Fruit fly (Drosophila melanogaster) whole organism, embryonic: Measurements from ENCODE around the gene CG42784.
A peak's percentile ranks its signal among the peaks of the same experiment; 100 is the strongest.

Experiments used
- Antp ChIP-seq: fragments of 200-800 bp; sonication (Bioruptor generic); optimal IDR thresholded peaks from 3 replicates; lab custom pipeline; 2016; ENCODE audit warnings: missing biosample characterization, missing genetic modification characterization
- B-H1 ChIP-seq: fragments of 200-800 bp; sonication (Bioruptor generic); IDR thresholded peaks from 3 replicates; pipeline ENCODE4 v1.3.6; 2022; ENCODE audit warnings: missing biosample characterization, missing genetic modification characterization
- CG12155 ChIP-seq: fragments of 200-800 bp; sonication (Bioruptor generic); optimal IDR thresholded peaks from 3 replicates; lab custom pipeline; 2016; ENCODE audit warnings: missing biosample characterization, missing genetic modification characterization
- CG16813 ChIP-seq: fragments of 200-800 bp; sonication (Bioruptor generic); IDR thresholded peaks from 3 replicates; pipeline ENCODE4 v1.3.6; 2022; ENCODE audit warnings: missing biosample characterization, missing genetic modification characterization; ENCODE audit not compliant: partially characterized antibody
- CG17186 ChIP-seq: fragments of 200-800 bp; sonication (Bioruptor generic); optimal IDR thresholded peaks from 3 replicates; lab custom pipeline; 2017; ENCODE audit warnings: missing biosample characterization, missing genetic modification reagents, missing genetic modification characterization
- CG17802 ChIP-seq: fragments of 200-800 bp; sonication (Bioruptor generic); optimal IDR thresholded peaks from 2 replicates; lab custom pipeline; 2018; ENCODE audit warnings: missing biosample characterization, mild to moderate bottlenecking, missing genetic modification characterization, moderate library complexity
- CG18619 ChIP-seq: fragments of 200-800 bp; sonication (Bioruptor generic); optimal IDR thresholded peaks from 3 replicates; lab custom pipeline; 2017; ENCODE audit warnings: missing biosample characterization, mild to moderate bottlenecking, missing genetic modification characterization
- CG2116 ChIP-seq: fragments of 200-800 bp; sonication (Bioruptor generic); optimal IDR thresholded peaks from 3 replicates; lab custom pipeline; 2018; ENCODE audit warnings: missing biosample characterization, mild to moderate bottlenecking, missing genetic modification characterization
- CG30431 ChIP-seq: fragments of 200-800 bp; sonication (Bioruptor generic); optimal IDR thresholded peaks from 2 replicates; lab custom pipeline; 2017; ENCODE audit warnings: missing biosample characterization, missing genetic modification characterization
- CG3838 ChIP-seq: fragments of 200-800 bp; sonication (Bioruptor generic); optimal IDR thresholded peaks from 3 replicates; lab custom pipeline; 2016; ENCODE audit warnings: missing biosample characterization, missing genetic modification characterization
- CG4328 ChIP-seq: fragments of 200-800 bp; sonication (Bioruptor generic); optimal IDR thresholded peaks from 3 replicates; lab custom pipeline; 2017; ENCODE audit warnings: missing biosample characterization, missing genetic modification reagents, missing genetic modification characterization
- CG4424 ChIP-seq: fragments of 200-800 bp; sonication (Bioruptor generic); optimal IDR thresholded peaks from 3 replicates; lab custom pipeline; 2016; ENCODE audit warnings: missing biosample characterization, missing genetic modification characterization
- CG6791 ChIP-seq: fragments of 200-800 bp; sonication (Bioruptor generic); IDR thresholded peaks from 3 replicates; pipeline ENCODE4 v1.3.6; 2022; ENCODE audit warnings: missing biosample characterization, missing genetic modification characterization; ENCODE audit not compliant: partially characterized antibody
- CG6854 ChIP-seq: fragments of 200-800 bp; sonication (Bioruptor generic); optimal IDR thresholded peaks from 3 replicates; lab custom pipeline; 2017; ENCODE audit warnings: missing biosample characterization, mild to moderate bottlenecking, missing genetic modification characterization
- CG8944 ChIP-seq: fragments of 200-800 bp; sonication (Bioruptor generic); optimal IDR thresholded peaks from 3 replicates; lab custom pipeline; 2016; ENCODE audit warnings: missing biosample characterization, missing genetic modification characterization
- Chrac-16 ChIP-seq: fragments of 200-800 bp; sonication (Bioruptor generic); optimal IDR thresholded peaks from 3 replicates; lab custom pipeline; 2016; ENCODE audit warnings: missing biosample characterization, missing genetic modification characterization
- D19A ChIP-seq: fragments of 200-800 bp; optimal IDR thresholded peaks from 3 replicates; lab custom pipeline; 2019; ENCODE audit warnings: missing biosample characterization, mild to moderate bottlenecking, missing genetic modification characterization, moderate library complexity
- Dip3 ChIP-seq: fragments of 200-800 bp; sonication (Bioruptor generic); optimal IDR thresholded peaks from 3 replicates; lab custom pipeline; 2016; ENCODE audit warnings: missing biosample characterization, missing genetic modification characterization
- Dref ChIP-seq: fragments of 200-800 bp; sonication (Bioruptor generic); IDR thresholded peaks from 2 replicates; pipeline ENCODE4 v1.3.6; 2022; ENCODE audit warnings: missing biosample characterization, missing genetic modification characterization
- Eip74EF ChIP-seq, 2 experiments: fragments of 200-800 bp in 1 of 2; fragments of >200 bp in 1 of 2; sonication (Bioruptor generic) in 1 of 2; optimal IDR thresholded peaks; 2 replicates each; lab custom pipeline; 2017 to 2019; ENCODE audit warnings: missing biosample characterization in 2 of 2, missing genetic modification characterization in 2 of 2, mild to moderate bottlenecking in 1 of 2, moderate library complexity in 1 of 2
- Fer1 ChIP-seq: fragments of 200-800 bp; sonication (Bioruptor generic); optimal IDR thresholded peaks from 2 replicates; lab custom pipeline; 2017; ENCODE audit warnings: missing biosample characterization, mild to moderate bottlenecking, missing genetic modification characterization
- Fer3 ChIP-seq: fragments of 200-800 bp; sonication (Bioruptor generic); optimal IDR thresholded peaks from 2 replicates; lab custom pipeline; 2018; ENCODE audit warnings: missing biosample characterization, mild to moderate bottlenecking, missing genetic modification characterization, moderate library complexity
- Gug ChIP-seq: fragments of 200-800 bp; sonication (Bioruptor generic); IDR thresholded peaks from 4 replicates; pipeline ENCODE4 v1.3.6; 2022; ENCODE audit warnings: missing biosample characterization, missing genetic modification characterization
- Hmx ChIP-seq: fragments of 200-800 bp; sonication (Bioruptor generic); optimal IDR thresholded peaks from 2 replicates; lab custom pipeline; 2016; ENCODE audit warnings: missing biosample characterization, missing genetic modification characterization
- Hr3 ChIP-seq: fragments of 200-800 bp; sonication (Bioruptor generic); optimal IDR thresholded peaks from 3 replicates; lab custom pipeline; 2016; ENCODE audit warnings: missing biosample characterization, missing genetic modification characterization
- Lpt ChIP-seq: fragments of >200 bp; optimal IDR thresholded peaks from 2 replicates; lab custom pipeline; 2018; ENCODE audit warnings: missing biosample characterization, missing genetic modification characterization
- MBD-R2 ChIP-seq: fragments of 200-800 bp; sonication (Bioruptor generic); IDR thresholded peaks from 2 replicates; pipeline ENCODE4 v1.3.6; 2022; ENCODE audit warnings: missing biosample characterization, missing genetic modification characterization
- NC2β ChIP-seq: fragments of 200-800 bp; sonication (Bioruptor generic); optimal IDR thresholded peaks from 2 replicates; lab custom pipeline; 2016; ENCODE audit warnings: missing biosample characterization, missing genetic modification characterization
- Sin3A ChIP-seq: fragments of >200 bp; optimal IDR thresholded peaks from 2 replicates; lab custom pipeline; 2018
- Sry-β ChIP-seq: fragments of 200-800 bp; sonication (Bioruptor generic); optimal IDR thresholded peaks from 2 replicates; lab custom pipeline; 2018; ENCODE audit warnings: missing biosample characterization, mild to moderate bottlenecking, missing genetic modification characterization, moderate library complexity
- al ChIP-seq: fragments of 200-800 bp; sonication (Bioruptor generic); IDR thresholded peaks from 2 replicates; pipeline ENCODE4 v1.3.6; 2022; ENCODE audit warnings: missing biosample characterization, missing genetic modification characterization
- az2 ChIP-seq: fragments of 200-800 bp; sonication (Bioruptor generic); optimal IDR thresholded peaks from 3 replicates; lab custom pipeline; 2016; ENCODE audit warnings: missing biosample characterization, missing genetic modification characterization
- bowl ChIP-seq: fragments of 200-800 bp; sonication (Bioruptor generic); IDR thresholded peaks from 2 replicates; pipeline ENCODE4 v1.3.6; 2022; ENCODE audit warnings: missing biosample characterization, missing genetic modification characterization
- danr ChIP-seq: fragments of 200-800 bp; sonication (Bioruptor generic); IDR thresholded peaks from 2 replicates; pipeline ENCODE4 v1.3.6; 2022; ENCODE audit warnings: missing biosample characterization, missing genetic modification characterization
- en ChIP-seq: fragments of 200-800 bp; sonication (Bioruptor generic); optimal IDR thresholded peaks from 2 replicates; lab custom pipeline; 2016; ENCODE audit warnings: missing biosample characterization, missing genetic modification characterization
- ewg ChIP-seq: fragments of 200-800 bp; sonication (Bioruptor generic); optimal IDR thresholded peaks from 3 replicates; lab custom pipeline; 2017; ENCODE audit warnings: mild to moderate bottlenecking, missing biosample characterization, missing genetic modification reagents, missing genetic modification characterization
- exex ChIP-seq: fragments of 200-800 bp; sonication (Bioruptor generic); optimal IDR thresholded peaks from 4 replicates; lab custom pipeline; 2018; ENCODE audit warnings: missing biosample characterization, mild to moderate bottlenecking, missing genetic modification characterization, moderate library complexity
- hkb ChIP-seq, 2 experiments: fragments of 200-800 bp in 1 of 2; fragments of >200 bp in 1 of 2; sonication (Bioruptor generic) in 1 of 2; IDR thresholded peaks in 1 of 2; optimal IDR thresholded peaks in 1 of 2; 2 replicates each; pipeline versions ENCODE4 v1.3.6 to Lab custom; 2017 to 2022; ENCODE audit warnings: missing biosample characterization in 1 of 2, missing genetic modification characterization in 1 of 2
- jumu ChIP-seq: fragments of 200-800 bp; sonication (Bioruptor generic); optimal IDR thresholded peaks from 3 replicates; lab custom pipeline; 2016; ENCODE audit warnings: missing biosample characterization, missing genetic modification characterization
- mam ChIP-seq: fragments of 200-800 bp; sonication (Bioruptor generic); optimal IDR thresholded peaks from 3 replicates; lab custom pipeline; 2016; ENCODE audit warnings: missing biosample characterization, missing genetic modification characterization
- mirr ChIP-seq: fragments of 200-800 bp; sonication (Bioruptor generic); optimal IDR thresholded peaks from 3 replicates; lab custom pipeline; 2018; ENCODE audit warnings: missing biosample characterization, mild to moderate bottlenecking, missing genetic modification characterization
- odd ChIP-seq: fragments of 200-800 bp; sonication (Bioruptor generic); optimal IDR thresholded peaks from 2 replicates; lab custom pipeline; 2017; ENCODE audit warnings: missing biosample characterization, mild to moderate bottlenecking, missing genetic modification characterization
- ro ChIP-seq: fragments of 200-800 bp; sonication (Bioruptor generic); IDR thresholded peaks from 2 replicates; pipeline ENCODE4 v1.3.6; 2022; ENCODE audit warnings: missing biosample characterization, missing genetic modification characterization
- row ChIP-seq: fragments of 200-800 bp; sonication (Bioruptor generic); IDR thresholded peaks from 3 replicates; pipeline ENCODE4 v1.3.6; 2022; ENCODE audit warnings: missing biosample characterization, missing genetic modification characterization
- shn ChIP-seq: fragments of 200-800 bp; sonication (Bioruptor generic); optimal IDR thresholded peaks from 3 replicates; lab custom pipeline; 2016; ENCODE audit warnings: missing biosample characterization, missing genetic modification characterization
- tap ChIP-seq: fragments of 200-800 bp; optimal IDR thresholded peaks from 3 replicates; lab custom pipeline; 2019; ENCODE audit warnings: missing biosample characterization, mild to moderate bottlenecking, missing genetic modification characterization, moderate library complexity
- trh ChIP-seq: fragments of 200-800 bp; sonication (Bioruptor generic); optimal IDR thresholded peaks from 2 replicates; lab custom pipeline; 2016; ENCODE audit warnings: missing biosample characterization, missing genetic modification characterization
- vnd ChIP-seq: fragments of 200-800 bp; sonication (Bioruptor generic); IDR thresholded peaks from 3 replicates; pipeline ENCODE4 v1.3.6; 2022; ENCODE audit warnings: missing biosample characterization, missing genetic modification characterization; ENCODE audit not compliant: partially characterized antibody
- zfh1 ChIP-seq: fragments of 200-800 bp; sonication (Bioruptor generic); IDR thresholded peaks from 3 replicates; pipeline ENCODE4 v1.3.6; 2022; ENCODE audit warnings: missing biosample characterization, missing genetic modification characterization

CG42784 gene

dm6 chr2L:13513331-13514261, 98.4 kb downstream of the CG42784 start (continued):
- peak; percentile 2 for TF ChIP-seq CG17802 (tag; lab: Kevin White, UChicago)
- TF ChIP-seq Fer1 (GFP tag; lab: Kevin White, UChicago): peak; percentile 20
- no peak for TF ChIP-seq trh (GFP tag; lab: Kevin White, UChicago)
- 0 out of 3 replicates have a peak, but pooled peaks have one; percentile 28 for TF ChIP-seq vnd
- peak; percentile 53 for TF ChIP-seq CG4424
- peak; percentile 51 for TF ChIP-seq CG17186
- no peak for TF ChIP-seq CG16813
- no peak for TF ChIP-seq CG2116 (GFP tag; lab: Kevin White, UChicago)
- peak; percentile 46; the same call in 1 of the 2 replicates for TF ChIP-seq danr (GFP tag; lab: Robert Waterston, UW)
- TF ChIP-seq jumu (GFP tag; lab: Kevin White, UChicago): peak; percentile 44
- no peak for TF ChIP-seq CG6854 (GFP tag; lab: Kevin White, UChicago)
- peak; percentile 91 for TF ChIP-seq row
- peak; percentile 71 for TF ChIP-seq CG8944 (GFP tag; lab: Kevin White, UChicago)
- peak; percentile 35 for TF ChIP-seq CG12155 (GFP tag; lab: Kevin White, UChicago)
- TF ChIP-seq CG4328 (GFP tag; lab: Kevin White, UChicago): no peak
- TF ChIP-seq Hr3 (GFP tag; lab: Kevin White, UChicago): peak; percentile 70
- peak; percentile 55 for TF ChIP-seq az2
- no peak for TF ChIP-seq exex (tag; lab: Kevin White, UChicago)
- no peak for TF ChIP-seq Lpt (GFP tag; lab: Kevin White, UChicago)
- TF ChIP-seq Fer3 (tag; lab: Kevin White, UChicago): peak; percentile 36
- TF ChIP-seq NC2β (GFP tag; lab: Kevin White, UChicago): peak; percentile 32
- peak; percentile 70 for TF ChIP-seq CG18619 (GFP tag; lab: Kevin White, UChicago)
- TF ChIP-seq CG6791 (GFP tag; lab: Robert Waterston, UW): no peak
- peak; percentile 45 for TF ChIP-seq ro (GFP tag; lab: Robert Waterston, UW)
- no peak for TF ChIP-seq MBD-R2
- no peak for TF ChIP-seq tap (tag; lab: Kevin White, UChicago)
- TF ChIP-seq odd: no peak
- no peak for TF ChIP-seq Eip74EF (GFP tag; optimal IDR thresholded peaks at IDR 0.05; lab: Kevin White, UChicago)
- TF ChIP-seq Sin3A (lab: Kevin White, UChicago): no peak
- TF ChIP-seq al: peak; percentile 60; the same call in 1 of the 2 replicates
- no peak; the same call in 1 of the 2 replicates for TF ChIP-seq Dref (GFP tag; lab: Robert Waterston, UW)
- peak; percentile 74 for TF ChIP-seq mam (GFP tag; lab: Kevin White, UChicago)
- peak; percentile 66 for TF ChIP-seq Chrac-16 (GFP tag; lab: Kevin White, UChicago)
- TF ChIP-seq CG3838: no peak
- TF ChIP-seq en (GFP tag; lab: Kevin White, UChicago): no peak
- peak; percentile 35 for TF ChIP-seq mirr (GFP tag; lab: Kevin White, UChicago)
- TF ChIP-seq Hmx: no peak
- no peak for TF ChIP-seq bowl (GFP tag; lab: Robert Waterston, UW)
- TF ChIP-seq Dip3 (GFP tag; lab: Kevin White, UChicago): no peak
- TF ChIP-seq B-H1 (GFP tag; lab: Robert Waterston, UW): peak; percentile 42; the same call in 1 of the 3 replicates
- TF ChIP-seq hkb (optimal IDR thresholded peaks at IDR 0.05; lab: Kevin White, UChicago): no peak
- TF ChIP-seq hkb (GFP tag; IDR thresholded peaks at IDR 0.05; lab: Robert Waterston, UW): peak; percentile 60
- TF ChIP-seq CG30431 (GFP tag; lab: Kevin White, UChicago): peak; percentile 48
- TF ChIP-seq Antp: peak; percentile 85
- peak; percentile 70 for TF ChIP-seq shn (GFP tag; lab: Kevin White, UChicago)
- peak; percentile 43 for TF ChIP-seq ewg (GFP tag; lab: Kevin White, UChicago)
- peak; percentile 82; the same call in 2 of the 4 replicates for TF ChIP-seq Gug (GFP tag; lab: Robert Waterston, UW)
- TF ChIP-seq Sry-β (GFP tag; lab: Kevin White, UChicago): no peak
- peak; percentile 74 for TF ChIP-seq D19A (tag; lab: Kevin White, UChicago)
- TF ChIP-seq zfh1: peak; percentile 73
